Worm (Caenorhabditis elegans): ENCODE results near the gene srsx-9.
A peak's percentile ranks its signal among the peaks of the same experiment; 100 is the strongest.

Gene srsx-9

ce11 chrV:4956529-4956928 lies 16.3 kb downstream of the srsx-9 start, which contains the start of gene str-208:
Gene str-208 (plus strand): TSS chrV:4956829.
- peak; percentile 12 for TF ChIP-seq aha-1 (tag)
- no peak for TF ChIP-seq Y75B8A.6 (GFP tag; IDR thresholded peaks at IDR 0.05)

DNA sequence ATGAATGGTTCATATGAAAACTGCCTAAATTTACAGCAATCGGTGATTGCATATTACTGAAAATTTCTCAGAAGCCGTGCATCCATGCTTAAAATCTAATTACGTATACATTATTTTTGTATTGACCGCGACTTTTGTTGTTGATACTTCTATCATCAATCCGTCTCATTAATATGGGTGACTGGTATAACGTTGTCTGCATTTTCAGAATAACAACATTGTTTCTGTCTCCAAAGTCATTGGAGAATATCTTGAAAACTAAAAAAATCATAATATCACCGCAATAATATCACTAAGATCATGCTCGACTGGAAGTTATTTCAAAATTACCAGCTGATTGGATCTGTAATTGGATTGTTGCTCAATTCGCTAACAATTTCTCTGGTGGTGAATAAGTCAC lies 21.4 kb downstream of the srsx-9 start, which contains the start of gene str-207:
Gene str-207 (plus strand): TSS at position 301 of the 400 bp plus-strand sequence.
- TF ChIP-seq rbr-2 (tag; optimal IDR thresholded peaks at IDR 0.05): no peak
- no peak for TF ChIP-seq ceh-28 (tag; optimal IDR thresholded peaks at IDR 0.05)
- TF ChIP-seq aha-1 (tag): no peak
- TF ChIP-seq nhr-6 (tag; optimal IDR thresholded peaks at IDR 0.05): no peak
- TF ChIP-seq madf-5 (GFP tag; IDR thresholded peaks at IDR 0.05): no peak
- TF ChIP-seq dmd-9 (GFP tag; IDR thresholded peaks at IDR 0.05): no peak
- TF ChIP-seq dmd-6 (GFP tag; IDR thresholded peaks at IDR 0.05): no peak
- TF ChIP-seq zfp-2 (tag; optimal IDR thresholded peaks at IDR 0.05): no peak
- no peak for TF ChIP-seq lin-38 (GFP tag; IDR thresholded peaks at IDR 0.05)
- TF ChIP-seq duxl-1 (tag; optimal IDR thresholded peaks at IDR 0.05; ENCODE audit: poor library complexity): no peak

DNA sequence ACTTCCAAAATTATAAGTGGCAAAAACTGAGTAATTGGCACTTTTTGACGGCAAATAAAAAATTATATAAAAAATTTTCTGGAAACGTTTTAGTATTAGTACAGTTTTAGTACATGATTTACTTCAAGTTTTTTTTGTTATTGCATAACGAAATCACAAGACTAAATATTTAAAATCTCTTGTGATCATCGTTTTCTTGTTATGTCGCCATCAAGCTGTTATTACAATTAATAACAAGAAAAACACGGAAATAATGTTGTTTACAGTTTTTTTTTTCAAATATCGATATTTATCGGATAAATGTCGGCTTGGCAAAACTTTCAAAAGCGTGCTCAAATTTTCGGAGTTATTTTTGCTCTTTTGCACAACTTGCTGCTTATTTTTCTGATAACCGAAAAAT lies 24.2 kb downstream of the srsx-9 start, which contains the start of gene str-209:
Gene str-209 (plus strand): TSS at position 301 of the 400 bp plus-strand sequence.
- TF ChIP-seq nhr-41 (GFP tag; IDR thresholded peaks at IDR 0.05) (no peak), hif-1 (tag; optimal IDR thresholded peaks at IDR 0.05) (no peak), lsy-2 (tag; optimal IDR thresholded peaks at IDR 0.05) (no peak), tag-97 (GFP tag; IDR thresholded peaks at IDR 0.05) (no peak), lim-7 (GFP tag; IDR thresholded peaks at IDR 0.05) (no peak), unc-39 (tag; optimal IDR thresholded peaks at IDR 0.05) (no peak), nhr-48 (tag; optimal IDR thresholded peaks at IDR 0.05) (no peak), ceh-82 (tag; optimal IDR thresholded peaks at IDR 0.05) (no peak), daf-12 (tag; optimal IDR thresholded peaks at IDR 0.05) (no peak), saeg-2 (GFP tag; IDR thresholded peaks at IDR 0.05) (no peak), nhr-102 (tag; optimal IDR thresholded peaks at IDR 0.05) (no peak), set-16 (GFP tag; IDR thresholded peaks at IDR 0.05) (no peak), jun-1 (tag; optimal IDR thresholded peaks at IDR 0.05) (no peak), lin-1 (GFP tag; IDR thresholded peaks at IDR 0.05) (no peak), nhr-77 (tag; optimal IDR thresholded peaks at IDR 0.05) (no peak), F44E2.7 (GFP tag; IDR thresholded peaks at IDR 0.05) (no peak), Y48G9A.11 (GFP tag; IDR thresholded peaks at IDR 0.05) (no peak)

ce11 chrV:4944219-4944618 lies 28.6 kb downstream of the srsx-9 start, which contains the start of gene str-211:
Gene str-211 (minus strand): TSS chrV:4944319.
- TF ChIP-seq nhr-77 (tag; optimal IDR thresholded peaks at IDR 0.05) (no peak), mep-1 (tag; optimal IDR thresholded peaks at IDR 0.05) (no peak), Y105C5A.15 (GFP tag; IDR thresholded peaks at IDR 0.05) (no peak), R02D3.7 (tag; optimal IDR thresholded peaks at IDR 0.05) (no peak), vab-7 (GFP tag; IDR thresholded peaks at IDR 0.05) (no peak), sdz-12 (GFP tag; optimal IDR thresholded peaks at IDR 0.05) (no peak), skn-1 (tag; optimal IDR thresholded peaks at IDR 0.05) (no peak), dmd-6 (GFP tag; IDR thresholded peaks at IDR 0.05) (no peak)

- TF ChIP-seq dmd-6 (GFP tag; IDR thresholded peaks at IDR 0.05) (no peak), ceh-82 (tag; optimal IDR thresholded peaks at IDR 0.05) (no peak), unc-62 (GFP tag; optimal IDR thresholded peaks at IDR 0.05 in 1 of 2) (peak in 1 of 2 experiments; percentile 95), unc-62 (tag; optimal IDR thresholded peaks at IDR 0.05) (no peak), hmg-1.1 (GFP tag; IDR thresholded peaks at IDR 0.05) (no peak)
These were observed 35.5 kb downstream of the srsx-9 start for ce11 chrV:4937337-4937736.
